Fruit fly (Drosophila melanogaster): ENCODE results near the gene brwl.
A peak's percentile ranks its signal among the peaks of the same experiment; 100 is the strongest.

Gene brwl

DNA sequence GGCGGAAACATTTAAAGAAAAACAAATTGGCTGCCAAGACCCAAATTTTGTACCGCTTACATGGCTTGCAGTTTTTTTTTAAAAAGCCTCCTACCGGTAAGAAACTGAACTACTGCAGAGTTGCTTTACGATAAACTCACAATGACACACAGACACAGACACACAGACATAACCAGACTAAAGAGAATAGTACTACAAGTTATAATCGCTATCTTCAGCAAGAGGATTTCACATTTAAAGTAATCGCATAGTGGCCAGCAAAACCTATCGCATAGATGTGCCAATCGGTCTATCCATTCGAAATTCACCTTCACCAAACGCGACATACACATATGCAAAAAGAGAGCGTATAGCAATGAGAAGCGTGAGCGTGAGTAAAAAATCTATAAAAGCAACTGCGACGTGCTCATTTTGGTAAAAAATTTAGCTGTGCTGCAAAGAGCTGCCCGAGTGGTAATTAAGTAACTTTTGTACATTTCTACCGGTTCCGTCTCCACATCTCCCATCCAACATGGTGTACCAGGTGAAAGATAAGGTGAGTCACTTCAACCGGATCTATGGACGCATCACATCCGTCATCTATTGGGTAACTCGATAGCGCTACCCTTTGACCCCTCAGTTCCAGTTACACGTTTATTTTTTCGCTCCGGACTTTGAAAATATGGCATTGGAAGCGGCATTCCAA is 44.5 kb downstream of the brwl start, which contains the start of gene Trx2 (continued):
- TF ChIP-seq Trl (optimal IDR thresholded peaks at IDR 0.05) (peak; percentile 76 to 94), Trl (GFP tag; optimal IDR thresholded peaks at IDR 0.05) (peak; percentile 29), tna (GFP tag; IDR thresholded peaks at IDR 0.05; ENCODE audit: partially characterized antibody) (peak; percentile 49; the same call in 1 of the 2 replicates), CG12659 (GFP tag; optimal IDR thresholded peaks at IDR 0.05) (peak; percentile 51), her (GFP tag; optimal IDR thresholded peaks at IDR 0.05) (peak; percentile 13), vvl (GFP tag; IDR thresholded peaks at IDR 0.05) (peak; percentile 65; the same call in 1 of the 2 replicates), Side (GFP tag; optimal IDR thresholded peaks at IDR 0.05) (peak; percentile 21), CG6791 (GFP tag; IDR thresholded peaks at IDR 0.05; ENCODE audit: partially characterized antibody) (peak; percentile 56; the same call in 1 of the 3 replicates), Antp (GFP tag; optimal IDR thresholded peaks at IDR 0.05) (no peak), Bgb (GFP tag; IDR thresholded peaks at IDR 0.05; ENCODE audit: partially characterized antibody) (peak; percentile 57; the same call in 1 of the 2 replicates), fd96Cb (tag; optimal IDR thresholded peaks at IDR 0.05) (no peak), CG34422 (GFP tag; IDR thresholded peaks at IDR 0.05) (peak; percentile 82; the same call in 1 of the 3 replicates), CG3281 (GFP tag; optimal IDR thresholded peaks at IDR 0.05) (peak; percentile 8), otp (GFP tag; IDR thresholded peaks at IDR 0.05) (peak; percentile 56; the same call in 1 of the 3 replicates), slp2 (GFP tag; optimal IDR thresholded peaks at IDR 0.05) (no peak), Kr (GFP tag; optimal IDR thresholded peaks at IDR 0.05) (peak; percentile 46), oc (tag; optimal IDR thresholded peaks at IDR 0.05) (peak; percentile 14), gsb (GFP tag; IDR thresholded peaks at IDR 0.05) (no peak), tin (GFP tag; optimal IDR thresholded peaks at IDR 0.05) (no peak), unc-4 (GFP tag; IDR thresholded peaks at IDR 0.05; ENCODE audit: partially characterized antibody) (0 out of 2 replicates have a peak, but pooled peaks have one; percentile 28), CHES-1-like (GFP tag; optimal IDR thresholded peaks at IDR 0.05) (peak; percentile 43), CG1529 (GFP tag; optimal IDR thresholded peaks at IDR 0.05) (peak; percentile 16), PHDP (tag; optimal IDR thresholded peaks at IDR 0.05) (peak; percentile 18), sens (GFP tag) (peak; percentile 49), CG13894 (tag; optimal IDR thresholded peaks at IDR 0.05) (peak; percentile 36), CG6689 (GFP tag; IDR thresholded peaks at IDR 0.05) (0 out of 2 replicates have a peak, but pooled peaks have one; percentile 6), CG2120 (GFP tag; optimal IDR thresholded peaks at IDR 0.05) (peak; percentile 2), Dp (GFP tag; optimal IDR thresholded peaks at IDR 0.05) (peak; percentile 57), CG15514 (GFP tag; optimal IDR thresholded peaks at IDR 0.05) (peak; percentile 24), Nf-YC (tag; optimal IDR thresholded peaks at IDR 0.05) (peak; percentile 7), Rx (GFP tag; IDR thresholded peaks at IDR 0.05) (no peak), CG11456 (GFP tag; IDR thresholded peaks at IDR 0.05) (0 out of 3 replicates have a peak, but pooled peaks have one; percentile 19), CG17829 (tag; optimal IDR thresholded peaks at IDR 0.05) (peak; percentile 84), E2f2 (GFP tag; IDR thresholded peaks at IDR 0.05) (peak; percentile 75; the same call in 1 of the 2 replicates), CG14014 (GFP tag; IDR thresholded peaks at IDR 0.05) (peak; percentile 47; the same call in 1 of the 2 replicates), HHEX (GFP tag; optimal IDR thresholded peaks at IDR 0.05) (peak; percentile 35), mirr (GFP tag; optimal IDR thresholded peaks at IDR 0.05) (peak; percentile 67), NC2β (GFP tag; optimal IDR thresholded peaks at IDR 0.05) (peak; percentile 16), sd (tag; optimal IDR thresholded peaks at IDR 0.05) (no peak), Eip74EF (GFP tag; optimal IDR thresholded peaks at IDR 0.05) (peak in 1 of 2 experiments; percentile 34), CG8765 (GFP tag; IDR thresholded peaks at IDR 0.05) (no peak), HLH4C (GFP tag; IDR thresholded peaks at IDR 0.05; ENCODE audit: partially characterized antibody) (peak; percentile 85), chinmo (GFP tag; IDR thresholded peaks at IDR 0.05; ENCODE audit: partially characterized antibody) (peak; percentile 84; the same call in 3 of the 4 replicates), Hmr (GFP tag; optimal IDR thresholded peaks at IDR 0.05) (peak; percentile 56), YL-1 (GFP tag; optimal IDR thresholded peaks at IDR 0.05) (peak; percentile 79), CG9215 (GFP tag; IDR thresholded peaks at IDR 0.05) (no peak), CG1024 (GFP tag; IDR thresholded peaks at IDR 0.05) (no peak), Jarid2 (GFP tag; optimal IDR thresholded peaks at IDR 0.05) (peak; percentile 84)
